Worm (Caenorhabditis elegans) whole organism, late embryonic: ENCODE data around the gene sel-12.

ENCODE experiments used
- C08G9.2 ChIP-seq: sonication (generic microtip); optimal IDR thresholded peaks from 2 replicates; lab custom pipeline; 2016; ENCODE audit warnings: mild to moderate bottlenecking, missing genetic modification characterization, moderate library complexity, missing compliant biosample characterization
- F13H6.1 ChIP-seq: sonication (generic microtip); optimal IDR thresholded peaks from 2 replicates; lab custom pipeline; 2016; ENCODE audit warnings: missing genetic modification characterization, missing compliant biosample characterization
- K02D7.2 ChIP-seq: sonication (generic microtip); optimal IDR thresholded peaks from 2 replicates; lab custom pipeline; 2017; ENCODE audit warnings: mild to moderate bottlenecking, missing genetic modification characterization, missing compliant biosample characterization
- Y22D7AL.16 ChIP-seq: sonication (generic microtip); optimal IDR thresholded peaks from 2 replicates; lab custom pipeline; 2016; ENCODE audit warnings: missing genetic modification characterization, missing compliant biosample characterization
- ahr-1 ChIP-seq: sonication (generic microtip); optimal IDR thresholded peaks from 2 replicates; lab custom pipeline; 2016; ENCODE audit warnings: missing genetic modification characterization, missing compliant biosample characterization
- ama-1 ChIP-seq: fragments of 150-350 bp; optimal IDR thresholded peaks from 2 replicates; lab custom pipeline; 2014
- ceh-18 ChIP-seq: sonication (generic microtip); optimal IDR thresholded peaks from 2 replicates; lab custom pipeline; 2016; ENCODE audit warnings: missing genetic modification characterization, missing compliant biosample characterization
- ceh-19 ChIP-seq: fragments of 200-800 bp; sonication (Bioruptor generic); optimal IDR thresholded peaks from 2 replicates; lab custom pipeline; 2018; ENCODE audit warnings: mild to moderate bottlenecking, missing genetic modification characterization, missing compliant biosample characterization
- ceh-2 ChIP-seq: sonication (generic microtip); optimal IDR thresholded peaks from 2 replicates; lab custom pipeline; 2016; ENCODE audit warnings: missing genotype, missing genetic modification characterization, missing compliant biosample characterization
- ceh-22 ChIP-seq: sonication (generic microtip); optimal IDR thresholded peaks from 2 replicates; lab custom pipeline; 2017; ENCODE audit warnings: missing biosample characterization, missing genetic modification characterization
- ceh-24 ChIP-seq: sonication (generic microtip); optimal IDR thresholded peaks from 2 replicates; lab custom pipeline; 2016; ENCODE audit warnings: mild to moderate bottlenecking, missing genetic modification characterization, missing compliant biosample characterization
- ceh-30 ChIP-seq: fragments of 150-350 bp; optimal IDR thresholded peaks from 2 replicates; lab custom pipeline; 2014; ENCODE audit warnings: missing biosample characterization, missing genetic modification characterization
- dmd-4 ChIP-seq: sonication (generic microtip); optimal IDR thresholded peaks from 2 replicates; lab custom pipeline; 2016; ENCODE audit warnings: borderline replicate concordance, missing genetic modification characterization, missing compliant biosample characterization
- ets-4 ChIP-seq: sonication (generic microtip); optimal IDR thresholded peaks from 2 replicates; lab custom pipeline; 2016; ENCODE audit warnings: missing genetic modification characterization, missing compliant biosample characterization
- eyg-1 ChIP-seq: sonication (generic microtip); optimal IDR thresholded peaks from 2 replicates; lab custom pipeline; 2016; ENCODE audit warnings: missing genotype, missing genetic modification characterization, missing compliant biosample characterization
- fax-1 ChIP-seq: sonication (generic microtip); optimal IDR thresholded peaks from 2 replicates; lab custom pipeline; 2016; ENCODE audit warnings: missing genotype, missing genetic modification characterization, missing compliant biosample characterization
- hlh-13 ChIP-seq: fragments of 200-800 bp; sonication (Bioruptor generic); optimal IDR thresholded peaks from 2 replicates; lab custom pipeline; 2018; ENCODE audit warnings: mild to moderate bottlenecking, missing genetic modification characterization, missing compliant biosample characterization
- hlh-6 ChIP-seq: sonication (generic microtip); optimal IDR thresholded peaks from 2 replicates; lab custom pipeline; 2016; ENCODE audit warnings: missing genotype, missing genetic modification characterization, missing compliant biosample characterization
- hlh-8 ChIP-seq: sonication (generic microtip); optimal IDR thresholded peaks from 2 replicates; lab custom pipeline; 2016; ENCODE audit warnings: missing genotype, missing genetic modification characterization, missing compliant biosample characterization
- lim-6 ChIP-seq: sonication (generic microtip); optimal IDR thresholded peaks from 2 replicates; lab custom pipeline; 2016; ENCODE audit warnings: missing genetic modification characterization, missing compliant biosample characterization
- lin-11 ChIP-seq: fragments of 200-800 bp; sonication (Bioruptor generic); optimal IDR thresholded peaks from 2 replicates; lab custom pipeline; 2018; ENCODE audit warnings: mild to moderate bottlenecking, missing genetic modification characterization, missing compliant biosample characterization
- mec-3 ChIP-seq: sonication (generic microtip); optimal IDR thresholded peaks from 2 replicates; lab custom pipeline; 2016; ENCODE audit warnings: borderline replicate concordance, missing genetic modification characterization, missing compliant biosample characterization
- odd-2 ChIP-seq: sonication (generic microtip); optimal IDR thresholded peaks from 2 replicates; lab custom pipeline; 2017; ENCODE audit warnings: antibody characterized with exemption, mild to moderate bottlenecking, missing genetic modification characterization, missing compliant biosample characterization
- pag-3 ChIP-seq: sonication (generic microtip); optimal IDR thresholded peaks from 2 replicates; lab custom pipeline; 2016; ENCODE audit warnings: missing compliant biosample characterization, missing genetic modification characterization, borderline replicate concordance
- pax-1 ChIP-seq: fragments of 150-350 bp; optimal IDR thresholded peaks from 2 replicates; lab custom pipeline; 2014; ENCODE audit warnings: missing biosample characterization, missing genetic modification characterization
- pha-2 ChIP-seq: sonication (generic microtip); optimal IDR thresholded peaks from 2 replicates; lab custom pipeline; 2017; ENCODE audit warnings: mild to moderate bottlenecking, missing genetic modification characterization, missing compliant biosample characterization
- pqm-1 ChIP-seq: sonication (generic microtip); optimal IDR thresholded peaks from 2 replicates; lab custom pipeline; 2016; ENCODE audit warnings: missing genetic modification characterization, missing compliant biosample characterization
- pros-1 ChIP-seq: fragments of 150-350 bp; optimal IDR thresholded peaks from 2 replicates; lab custom pipeline; 2014; ENCODE audit warnings: missing biosample characterization, missing genetic modification reagents, missing genetic modification characterization
- ref-2 ChIP-seq: sonication (generic microtip); optimal IDR thresholded peaks from 2 replicates; lab custom pipeline; 2016; ENCODE audit warnings: missing genetic modification characterization, missing compliant biosample characterization
- sox-4 ChIP-seq: sonication (generic microtip); optimal IDR thresholded peaks from 2 replicates; lab custom pipeline; 2017; ENCODE audit warnings: mild to moderate bottlenecking, missing genetic modification characterization, inconsistent platforms, missing compliant biosample characterization
- syd-9 ChIP-seq: sonication (generic microtip); optimal IDR thresholded peaks from 2 replicates; lab custom pipeline; 2016; ENCODE audit warnings: mild to moderate bottlenecking, missing genetic modification characterization, moderate library complexity, missing compliant biosample characterization
- tbx-2 ChIP-seq: sonication (generic microtip); optimal IDR thresholded peaks from 2 replicates; lab custom pipeline; 2016; ENCODE audit warnings: missing genetic modification characterization, missing compliant biosample characterization
- ttx-3 ChIP-seq: sonication (generic microtip); optimal IDR thresholded peaks from 2 replicates; lab custom pipeline; 2016; ENCODE audit warnings: missing genetic modification reagents, missing genetic modification characterization, missing compliant biosample characterization
- unc-42 ChIP-seq: sonication (generic microtip); optimal IDR thresholded peaks from 2 replicates; lab custom pipeline; 2016; ENCODE audit warnings: missing genotype, missing genetic modification characterization, missing compliant biosample characterization
- ztf-16 ChIP-seq: sonication (generic microtip); optimal IDR thresholded peaks from 2 replicates; lab custom pipeline; 2017; ENCODE audit warnings: missing genetic modification characterization, missing compliant biosample characterization

Gene sel-12

DNA sequence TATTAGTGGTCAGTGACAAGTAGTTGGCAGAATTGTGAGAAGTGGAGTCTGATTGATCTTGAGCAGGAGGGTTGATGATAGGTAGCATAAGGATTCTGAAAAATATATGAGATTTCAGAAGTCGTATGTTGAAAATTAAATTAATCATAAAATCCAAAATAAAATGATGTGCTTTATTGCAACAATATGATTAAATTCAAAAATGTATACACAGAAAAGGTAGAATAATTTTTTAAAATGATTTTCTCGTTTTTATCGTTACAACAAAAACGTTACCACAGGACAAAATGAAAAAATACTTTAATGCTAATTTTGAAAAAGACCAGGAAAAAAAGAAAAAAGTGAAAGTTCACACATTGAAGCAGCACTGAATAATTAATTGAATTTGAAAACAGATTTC is 13.2 kb upstream of the sel-12 start, which contains the start of gene ZC13.10:
TSS of gene ZC13.10 (minus strand) at position 101 of the 400 bp plus-strand sequence.
- no peak for TF ChIP-seq lin-11 (tag; lab: Kevin White, UChicago)
- TF ChIP-seq ceh-18 (tag; lab: Kevin White, UChicago), result no peak
- no peak for TF ChIP-seq pqm-1
- TF ChIP-seq lim-6 (tag; lab: Kevin White, UChicago), result no peak
- no peak for TF ChIP-seq mec-3
- TF ChIP-seq fax-1 (tag; lab: Kevin White, UChicago), result no peak
- no peak for TF ChIP-seq tbx-2
- no peak for TF ChIP-seq ets-4 (tag; lab: Kevin White, UChicago)
- TF ChIP-seq pros-1, result no peak
- TF ChIP-seq hlh-8 (tag; lab: Kevin White, UChicago), result no peak
- no peak for TF ChIP-seq ttx-3 (tag; lab: Kevin White, UChicago)
- no peak for TF ChIP-seq hlh-6
- no peak for TF ChIP-seq pag-3 (tag; lab: Kevin White, UChicago)
- no peak for TF ChIP-seq sox-4 (tag; lab: Kevin White, UChicago)

DNA sequence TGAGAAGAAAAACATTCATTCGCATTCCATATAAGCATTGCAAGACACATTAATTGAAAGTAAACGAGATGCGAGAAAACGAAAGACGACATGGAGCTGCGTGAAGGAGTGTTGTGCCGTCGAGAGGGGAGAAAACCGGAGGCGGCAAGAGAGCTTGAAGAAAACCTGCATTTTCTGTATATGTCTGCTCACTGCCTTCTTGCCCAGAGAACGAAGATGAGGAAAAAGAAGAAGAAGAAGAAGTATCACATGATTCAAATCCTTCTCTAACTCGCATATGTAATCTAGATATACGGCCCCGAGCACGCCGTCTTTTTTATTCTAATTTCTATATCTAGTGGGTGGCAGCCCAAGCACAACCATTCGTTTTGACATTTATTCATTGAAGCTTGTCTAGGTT is 5.3 kb upstream of the sel-12 start:
- TF ChIP-seq ztf-16 (tag; lab: Kevin White, UChicago) (no peak), ceh-19 (GFP tag; lab: Kevin White, UChicago) (no peak), unc-42 (peak; percentile 37)

DNA sequence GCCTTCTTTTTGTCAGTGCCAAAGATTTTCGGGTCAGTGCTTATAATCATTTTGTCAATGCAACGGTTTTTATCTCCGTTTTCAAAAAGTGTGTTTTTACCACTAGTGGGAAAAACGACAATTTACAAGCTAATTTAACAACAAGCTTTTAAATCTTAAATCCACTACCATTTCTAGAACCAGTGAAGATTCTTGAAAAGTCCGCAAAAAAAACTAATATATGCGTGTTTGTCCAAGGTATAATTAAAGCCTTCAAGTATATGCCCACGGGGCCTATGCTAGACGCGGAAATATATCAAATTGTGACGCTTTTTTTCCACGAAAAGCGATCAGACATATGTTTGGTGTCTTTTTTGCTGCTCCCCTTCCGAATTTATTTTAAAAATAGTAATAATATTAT is 3.1 kb upstream of the sel-12 start:
- TF ChIP-seq K02D7.2 (tag; lab: Kevin White, UChicago), result no peak
- no peak for TF ChIP-seq syd-9 (tag; lab: Kevin White, UChicago)
- TF ChIP-seq ceh-18 (tag; lab: Kevin White, UChicago), result no peak
- TF ChIP-seq ahr-1, result no peak
- no peak for TF ChIP-seq pha-2 (tag; lab: Kevin White, UChicago)
- no peak for TF ChIP-seq pros-1
- TF ChIP-seq pag-3 (tag; lab: Kevin White, UChicago), result no peak
- no peak for TF ChIP-seq ceh-2
- TF ChIP-seq ceh-24, result no peak
- TF ChIP-seq ref-2, result no peak
- no peak for TF ChIP-seq ceh-22
- no peak for TF ChIP-seq hlh-13 (GFP tag; lab: Kevin White, UChicago)
- TF ChIP-seq hlh-8 (tag; lab: Kevin White, UChicago), result no peak
- no peak for TF ChIP-seq eyg-1
- TF ChIP-seq dmd-4 (tag; lab: Kevin White, UChicago), result no peak
- no peak for TF ChIP-seq odd-2 (tag; lab: Kevin White, UChicago)
- no peak for TF ChIP-seq F13H6.1 (tag; lab: Kevin White, UChicago)
- no peak for TF ChIP-seq ama-1 (lab: Kevin White, UChicago)
- no peak for TF ChIP-seq ceh-19 (GFP tag; lab: Kevin White, UChicago)

DNA sequence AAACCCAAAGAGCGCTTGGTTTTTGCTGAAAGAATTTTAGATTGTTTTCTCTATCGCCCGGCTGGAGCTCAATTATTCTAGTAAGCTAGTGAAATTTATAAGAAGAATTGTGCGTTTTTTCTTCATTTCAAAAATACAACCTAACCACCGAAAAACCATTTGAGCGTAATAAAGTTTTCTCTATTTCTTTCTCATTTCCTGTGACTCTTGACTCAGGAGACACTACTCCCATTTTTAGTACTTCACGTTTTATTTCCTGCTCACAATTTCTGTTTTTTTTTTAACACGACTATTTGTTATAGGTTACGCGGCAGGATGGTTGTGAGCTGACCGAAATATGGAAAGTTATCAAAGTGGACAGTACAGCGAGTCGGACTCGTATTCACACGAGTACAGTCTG is 2.7 kb upstream of the sel-12 start, which contains the start of gene F35H12.6:
TSS of gene F35H12.6 (plus strand) at position 301 of the 400 bp plus-strand sequence.
- TF ChIP-seq lim-6 (tag; lab: Kevin White, UChicago) (no peak), C08G9.2 (tag; lab: Kevin White, UChicago) (no peak), ceh-30 (no peak), pax-1 (no peak), ahr-1 (no peak), pros-1 (no peak)

DNA sequence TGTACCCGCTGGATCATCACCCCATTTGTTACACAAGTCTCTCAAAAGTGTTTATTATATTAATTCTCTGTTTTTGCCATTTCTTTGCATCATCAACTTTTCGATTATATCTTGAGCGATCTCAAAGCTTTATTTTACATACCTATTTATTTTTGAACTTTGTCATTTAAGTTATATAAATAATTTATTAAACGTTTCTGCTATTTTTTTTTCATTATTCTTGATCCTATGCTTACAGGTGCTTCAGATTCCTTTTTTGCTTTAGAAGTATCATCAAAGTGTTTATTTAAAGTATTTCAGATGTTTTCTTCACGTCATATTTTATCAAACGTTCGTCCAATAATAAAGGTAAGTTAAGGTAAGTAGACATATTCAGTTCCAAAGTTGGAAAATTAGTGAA is 2.4 kb downstream of the sel-12 start, which contains the start of gene F35H12.5:
TSS of gene F35H12.5 (plus strand) at position 301 of the 400 bp plus-strand sequence.
- TF ChIP-seq sox-4 (tag; lab: Kevin White, UChicago) (no peak), hlh-8 (tag; lab: Kevin White, UChicago) (no peak), mec-3 (no peak), Y22D7AL.16 (no peak)
